Worm (Caenorhabditis elegans) whole organism, young adult: ENCODE results near the gene T26G10.4.

Experiments
- F10E7.11 ChIP-seq: sonication (generic microtip); optimal IDR thresholded peaks from 2 replicates; lab custom pipeline; 2017; ENCODE audit warnings: mild to moderate bottlenecking, missing genetic modification characterization, moderate library complexity, missing compliant biosample characterization
- aptf-2 ChIP-seq: fragments of 200-800 bp; sonication (Bioruptor generic); conservative IDR thresholded peaks from 2 replicates; pipeline ENCODE4 v1.3.6; 2022; ENCODE audit warnings: missing genetic modification reagents, missing genetic modification characterization, missing compliant biosample characterization
- ets-4 ChIP-seq: fragments of 200-800 bp; sonication (Bioruptor generic); optimal IDR thresholded peaks from 2 replicates; lab custom pipeline; 2018; ENCODE audit warnings: mild to moderate bottlenecking, missing genetic modification characterization, missing compliant biosample characterization
- hlh-26 ChIP-seq: fragments of 200-800 bp; sonication (Bioruptor generic); conservative IDR thresholded peaks from 2 replicates; pipeline ENCODE4 v1.3.6; 2022; ENCODE audit warnings: missing genetic modification reagents, missing genetic modification characterization, missing compliant biosample characterization
- hmg-20 ChIP-seq: fragments of 200-800 bp; sonication (Bioruptor generic); IDR thresholded peaks from 2 replicates; pipeline ENCODE4 v1.3.6; 2022; ENCODE audit warnings: missing genetic modification reagents, missing genetic modification characterization, missing compliant biosample characterization
- nhr-27 ChIP-seq: fragments of 200-800 bp; sonication (Bioruptor generic); optimal IDR thresholded peaks from 2 replicates; lab custom pipeline; 2018; ENCODE audit warnings: mild to moderate bottlenecking, missing genetic modification characterization, moderate library complexity, missing compliant biosample characterization
- nhr-80 ChIP-seq: sonication (generic microtip); optimal IDR thresholded peaks from 2 replicates; lab custom pipeline; 2016; ENCODE audit warnings: missing genetic modification characterization, missing compliant biosample characterization
- pha-4 ChIP-seq: fragments of 150-350 bp; sonication (generic microtip); optimal IDR thresholded peaks from 2 replicates; lab custom pipeline; 2014; ENCODE audit warnings: missing biosample characterization, missing genetic modification reagents, missing genetic modification characterization
- sea-2 ChIP-seq: fragments of 200-800 bp; sonication (Bioruptor generic); IDR thresholded peaks from 2 replicates; pipeline ENCODE4 v1.3.6; 2022; ENCODE audit warnings: missing genetic modification characterization, missing compliant biosample characterization
- unc-62 ChIP-seq: fragments of 150-350 bp; optimal IDR thresholded peaks from 2 replicates; lab custom pipeline; 2014; ENCODE audit warnings: missing biosample characterization, missing genetic modification reagents, missing genetic modification characterization
- ztf-26 ChIP-seq: sonication (generic microtip); optimal IDR thresholded peaks from 2 replicates; lab custom pipeline; 2017; ENCODE audit warnings: missing genetic modification characterization, missing compliant biosample characterization

- no peak for TF ChIP-seq pha-4 (tag; lab: Kevin White, UChicago)
- no peak for TF ChIP-seq aptf-2
- TF ChIP-seq F10E7.11: no peak
- no peak for TF ChIP-seq ztf-26 (tag; lab: Kevin White, UChicago)
- TF ChIP-seq hmg-20 (GFP tag; lab: Robert Waterston, UW): no peak
- TF ChIP-seq hlh-26 (GFP tag; lab: Robert Waterston, UW): no peak
- no peak for TF ChIP-seq unc-62
- no peak for TF ChIP-seq ets-4 (GFP tag; lab: Kevin White, UChicago)
- TF ChIP-seq nhr-27 (tag; lab: Kevin White, UChicago): no peak
- no peak for TF ChIP-seq sea-2
- TF ChIP-seq nhr-80 (tag; lab: Kevin White, UChicago): no peak
Measured at ce11 chrIII:9442846-9443245, 22.5 kb downstream of the T26G10.4 start.
